Fruit fly (Drosophila melanogaster) whole organism, embryonic: ENCODE data around the gene Alp9.

Source experiments
- CG1832 ChIP-seq: fragments of 200-800 bp; sonication (Bioruptor generic); optimal IDR thresholded peaks from 2 replicates; lab custom pipeline; 2017; ENCODE audit warnings: missing biosample characterization, mild to moderate bottlenecking, missing genetic modification characterization, inconsistent platforms
- CG31224 ChIP-seq: fragments of 200-800 bp; sonication (Bioruptor generic); IDR thresholded peaks from 2 replicates; pipeline ENCODE4 v1.3.6; 2022; ENCODE audit warnings: missing biosample characterization, missing genetic modification characterization
- Nf-YC ChIP-seq: fragments of 200-800 bp; optimal IDR thresholded peaks from 3 replicates; lab custom pipeline; 2019; ENCODE audit warnings: missing biosample characterization, mild to moderate bottlenecking, missing genetic modification characterization, moderate library complexity
- Sox102F ChIP-seq: fragments of 200-800 bp; sonication (Bioruptor generic); optimal IDR thresholded peaks from 2 replicates; lab custom pipeline; 2018; ENCODE audit warnings: missing biosample characterization, mild to moderate bottlenecking, missing genetic modification characterization, moderate library complexity
- ab ChIP-seq: fragments of 200-800 bp; sonication (Bioruptor generic); optimal IDR thresholded peaks from 2 replicates; lab custom pipeline; 2016; ENCODE audit warnings: missing biosample characterization, missing genetic modification characterization
- en ChIP-seq: fragments of 200-800 bp; sonication (Bioruptor generic); optimal IDR thresholded peaks from 2 replicates; lab custom pipeline; 2016; ENCODE audit warnings: missing biosample characterization, missing genetic modification characterization
- pum ChIP-seq: fragments of 200-800 bp; sonication (Bioruptor generic); optimal IDR thresholded peaks from 2 replicates; lab custom pipeline; 2016; ENCODE audit warnings: missing biosample characterization, missing genetic modification characterization
- rib ChIP-seq: fragments of 200-800 bp; sonication (Bioruptor generic); IDR thresholded peaks from 2 replicates; pipeline ENCODE4 v1.3.6; 2022; ENCODE audit warnings: missing biosample characterization, missing genetic modification characterization
- schlank ChIP-seq: fragments of 200-800 bp; sonication (Bioruptor generic); optimal IDR thresholded peaks from 2 replicates; lab custom pipeline; 2018; ENCODE audit warnings: missing biosample characterization, mild to moderate bottlenecking, missing genetic modification characterization
- yki ChIP-seq: fragments of >200 bp; optimal IDR thresholded peaks from 3 replicates; lab custom pipeline; 2018

DNA sequence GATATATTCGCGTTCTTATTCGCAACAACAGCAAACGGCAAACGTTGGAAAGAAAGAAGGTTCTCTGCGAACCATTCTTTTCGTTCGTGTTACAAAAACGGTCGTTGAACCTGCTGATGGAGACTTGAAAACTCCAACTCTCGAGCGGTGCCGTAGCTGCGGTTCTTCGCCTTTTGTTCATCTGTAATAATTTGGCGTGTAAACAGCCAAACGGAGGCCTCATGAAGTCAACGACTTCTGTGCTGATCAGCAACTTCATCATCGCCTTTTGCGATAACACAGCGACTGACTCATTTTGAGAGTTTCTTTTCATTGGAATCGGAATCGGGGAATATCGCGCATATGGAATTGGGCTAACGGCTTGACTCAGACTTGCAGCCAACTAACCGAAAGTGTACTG, 22.1 kb downstream of the Alp9 start:
- TF ChIP-seq pum (GFP tag; lab: Kevin White, UChicago): no peak
- no peak for TF ChIP-seq ab
- TF ChIP-seq yki (lab: Kevin White, UChicago): no peak
- no peak for TF ChIP-seq schlank (tag; lab: Kevin White, UChicago)
- no peak for TF ChIP-seq CG1832 (GFP tag; lab: Kevin White, UChicago)
- TF ChIP-seq Nf-YC (tag; lab: Kevin White, UChicago): no peak
- no peak for TF ChIP-seq en (GFP tag; lab: Kevin White, UChicago)
- TF ChIP-seq Sox102F (GFP tag; lab: Kevin White, UChicago): no peak
- no peak for TF ChIP-seq CG31224 (GFP tag; lab: Robert Waterston, UW)
- no peak for TF ChIP-seq rib (GFP tag; lab: Robert Waterston, UW)
